Worm (Caenorhabditis elegans): ENCODE data around the gene F02E11.4.

- no peak for TF ChIP-seq snpc-4 (tag; optimal IDR thresholded peaks at IDR 0.05)
- TF ChIP-seq sem-2 (GFP tag; optimal IDR thresholded peaks at IDR 0.05) = no peak
- TF ChIP-seq M03D4.4 (tag; optimal IDR thresholded peaks at IDR 0.05) = no peak
- TF ChIP-seq lin-13 (tag; optimal IDR thresholded peaks at IDR 0.05) = no peak
- TF ChIP-seq mab-5 (tag; optimal IDR thresholded peaks at IDR 0.05) = no peak
- TF ChIP-seq pha-4 (tag; optimal IDR thresholded peaks at IDR 0.05) = no peak
- TF ChIP-seq nhr-76 (tag; optimal IDR thresholded peaks at IDR 0.05) = no peak
- no peak for TF ChIP-seq nhr-28 (tag; optimal IDR thresholded peaks at IDR 0.05)
- TF ChIP-seq unc-62 (GFP tag; optimal IDR thresholded peaks at IDR 0.05) = no peak
Measured at ce11 chrII:3274923-3275322, 2.7 kb downstream of the F02E11.4 start, which contains the start of gene F02E11.3.

Data from whole organism, mixed stage, embryonic.